Worm (Caenorhabditis elegans) whole organism, dauer: Measurements from ENCODE around the gene pgp-8.

Experiments
- unc-62 ChIP-seq: sonication (generic microtip); optimal IDR thresholded peaks from 2 replicates; lab custom pipeline; 2017; ENCODE audit warnings: missing biosample characterization, missing genetic modification reagents, missing genetic modification characterization

pgp-8 gene

ce11 chrX:10837609-10838008 lies 26.6 kb downstream of the pgp-8 start:
- no peak for TF ChIP-seq unc-62

- TF ChIP-seq unc-62: no peak
Measured at ce11 chrX:10834568-10834967, 29.7 kb downstream of the pgp-8 start.

ce11 chrX:10821160-10821559 lies 43.1 kb downstream of the pgp-8 start:
- TF ChIP-seq unc-62: no peak

- no peak for TF ChIP-seq unc-62
Measured at ce11 chrX:10820511-10820910, 43.7 kb downstream of the pgp-8 start, which contains the start of gene F31B12.3. Gene F31B12.3, minus strand, starts transcription at chrX:10820611.
